Fruit fly (Drosophila melanogaster): ENCODE measurements around the gene Spg7.

DNA sequence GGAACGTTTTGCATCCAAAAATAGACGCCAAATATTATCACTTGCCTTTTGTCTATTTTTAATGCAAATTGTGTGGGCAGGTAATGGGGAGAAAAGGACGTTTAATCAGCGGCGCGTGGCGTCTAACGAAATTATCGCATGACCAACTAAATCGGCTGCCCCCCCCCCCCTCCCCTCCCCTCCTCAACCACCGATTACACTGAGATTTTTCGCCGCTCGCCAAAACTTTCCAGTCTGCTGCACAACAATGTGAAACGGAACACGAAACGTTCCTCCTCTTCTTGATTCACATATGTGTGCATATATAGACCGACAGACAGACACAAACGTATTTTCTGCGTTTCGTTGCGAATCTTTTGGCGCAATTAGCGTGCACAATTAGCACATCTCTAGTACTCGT lies 46.9 kb downstream of the Spg7 start:
- TF ChIP-seq EcR (GFP tag; optimal IDR thresholded peaks at IDR 0.05) (no peak), CG34367 (tag; optimal IDR thresholded peaks at IDR 0.05) (no peak), CG4496 (GFP tag; IDR thresholded peaks at IDR 0.05) (no peak), CG9948 (tag; optimal IDR thresholded peaks at IDR 0.05) (no peak), CG17806 (tag; optimal IDR thresholded peaks at IDR 0.05) (no peak), CG8159 (tag; optimal IDR thresholded peaks at IDR 0.05) (no peak), gl (tag; optimal IDR thresholded peaks at IDR 0.05) (no peak), CG8301 (tag; optimal IDR thresholded peaks at IDR 0.05) (no peak), fd96Ca (GFP tag; IDR thresholded peaks at IDR 0.05) (no peak), Pif1B (GFP tag; optimal IDR thresholded peaks at IDR 0.05) (no peak), Ets98B (GFP tag; IDR thresholded peaks at IDR 0.05) (no peak), CG14655 (GFP tag; optimal IDR thresholded peaks at IDR 0.05) (no peak), Snoo (tag; optimal IDR thresholded peaks at IDR 0.05) (no peak), CG32121 (GFP tag; IDR thresholded peaks at IDR 0.05) (no peak)
